Fruit fly (Drosophila melanogaster): ENCODE measurements around the gene CG17612.

DNA sequence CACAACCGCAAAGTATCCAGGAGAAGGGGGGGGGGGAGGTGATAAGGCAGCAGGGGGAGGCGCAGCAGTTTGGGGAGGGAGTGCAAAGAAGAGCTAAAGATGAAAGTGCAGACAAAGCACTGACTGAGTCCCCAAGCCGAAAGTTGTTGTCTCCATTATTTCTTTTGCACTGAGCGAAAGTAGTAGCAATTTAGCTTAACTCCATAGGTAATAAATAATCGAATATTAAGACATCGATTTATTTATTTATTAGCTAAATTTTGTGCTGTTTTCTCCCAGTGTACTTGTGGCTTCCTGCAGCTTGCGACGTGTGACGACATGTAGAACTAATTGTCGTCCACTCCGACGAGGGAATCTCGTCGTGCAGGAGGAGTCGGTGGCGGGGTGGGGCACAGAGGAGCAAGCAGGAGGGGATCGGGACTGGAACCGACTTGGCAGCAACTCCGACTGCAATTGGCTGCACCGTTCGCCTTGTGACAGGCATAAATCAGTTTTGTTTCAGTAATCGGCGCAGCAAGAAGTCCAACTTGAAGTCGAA is 21.0 kb downstream of the CG17612 start, which contains the start of gene Traf4:
- TF ChIP-seq Crg-1 (GFP tag; optimal IDR thresholded peaks at IDR 0.05) = no peak
- no peak for TF ChIP-seq tj (GFP tag; optimal IDR thresholded peaks at IDR 0.05)
- no peak for TF ChIP-seq Hr96 (GFP tag; optimal IDR thresholded peaks at IDR 0.05)
- no peak for TF ChIP-seq CG11617 (GFP tag; optimal IDR thresholded peaks at IDR 0.05)

Data from whole organism, adult.